Fruit fly (Drosophila melanogaster): ENCODE results near the gene CG34454.

Gene CG34454

dm6 chr3L:223019-223902 is 8.9 kb downstream of the CG34454 start, which contains the start of the genes pyx and CG33229:
TSS of gene pyx (minus strand) at chr3L:223069.
TSS of gene CG33229 (plus strand) at chr3L:223852.
- TF ChIP-seq CG31627 (GFP tag; optimal IDR thresholded peaks at IDR 0.05) (peak; percentile 92), Blimp-1 (GFP tag; optimal IDR thresholded peaks at IDR 0.05) (peak; percentile 65), CG6808 (GFP tag; optimal IDR thresholded peaks at IDR 0.05) (peak; percentile 71), esn (GFP tag; optimal IDR thresholded peaks at IDR 0.05) (peak; percentile 88), CG8119 (GFP tag; IDR thresholded peaks at IDR 0.05) (peak; percentile 74), eg (GFP tag; IDR thresholded peaks at IDR 0.05) (peak; percentile 86), acj6 (GFP tag; optimal IDR thresholded peaks at IDR 0.05) (peak; percentile 88), Hr4 (GFP tag; optimal IDR thresholded peaks at IDR 0.05) (peak; percentile 92), CG16779 (tag; optimal IDR thresholded peaks at IDR 0.05) (no peak), fkh (GFP tag; optimal IDR thresholded peaks at IDR 0.05) (no peak), CG1621 (tag; optimal IDR thresholded peaks at IDR 0.05) (peak; percentile 42), CG6163 (GFP tag; IDR thresholded peaks at IDR 0.05) (peak; percentile 81), Smox (GFP tag; optimal IDR thresholded peaks at IDR 0.05) (peak; percentile 78), dsx (GFP tag; optimal IDR thresholded peaks at IDR 0.05; ENCODE audit: poor library complexity, severe bottlenecking) (peak; percentile 67), CG11762 (GFP tag; optimal IDR thresholded peaks at IDR 0.05; ENCODE audit: insufficient read depth) (peak; percentile 40), CG6854 (GFP tag; optimal IDR thresholded peaks at IDR 0.05) (no peak), CG6276 (GFP tag; optimal IDR thresholded peaks at IDR 0.05) (peak; percentile 74), topi (GFP tag; optimal IDR thresholded peaks at IDR 0.05) (peak; percentile 85), CG3032 (tag; optimal IDR thresholded peaks at IDR 0.05) (peak; percentile 81), svp (GFP tag) (peak; percentile 93), Ets96B (tag; optimal IDR thresholded peaks at IDR 0.05) (peak; percentile 70), Ets21C (GFP tag; optimal IDR thresholded peaks at IDR 0.05) (peak; percentile 86), OdsH (GFP tag; optimal IDR thresholded peaks at IDR 0.05) (peak; percentile 87), Sox14 (GFP tag; optimal IDR thresholded peaks at IDR 0.05) (peak; percentile 79), vri (GFP tag; optimal IDR thresholded peaks at IDR 0.05) (no peak), Met (GFP tag; optimal IDR thresholded peaks at IDR 0.05) (peak; percentile 82), Lpt (GFP tag; optimal IDR thresholded peaks at IDR 0.05) (peak; percentile 65), Hr39 (GFP tag; optimal IDR thresholded peaks at IDR 0.05) (peak; percentile 89), Eip75B (GFP tag; optimal IDR thresholded peaks at IDR 0.05) (peak; percentile 79), achi (GFP tag; optimal IDR thresholded peaks at IDR 0.05) (peak; percentile 78), CG6792 (GFP tag; optimal IDR thresholded peaks at IDR 0.05) (peak; percentile 74), CG10631 (GFP tag; optimal IDR thresholded peaks at IDR 0.05) (peak; percentile 86), CG11294 (GFP tag; IDR thresholded peaks at IDR 0.05) (peak; percentile 65; the same call in 1 of the 2 replicates), Eip78C (GFP tag) (peak; percentile 91), fd59A (GFP tag; optimal IDR thresholded peaks at IDR 0.05) (peak; percentile 64), CG3919 (GFP tag; optimal IDR thresholded peaks at IDR 0.05) (peak; percentile 78), Sox15 (GFP tag; optimal IDR thresholded peaks at IDR 0.05) (peak; percentile 83), CG9139 (GFP tag; optimal IDR thresholded peaks at IDR 0.05) (no peak), CG7368 (GFP tag; optimal IDR thresholded peaks at IDR 0.05) (no peak), lz (GFP tag; optimal IDR thresholded peaks at IDR 0.05) (peak; percentile 88), net (GFP tag; optimal IDR thresholded peaks at IDR 0.05) (peak; percentile 77), dac (GFP tag; optimal IDR thresholded peaks at IDR 0.05) (peak; percentile 80), Sox102F (GFP tag; optimal IDR thresholded peaks at IDR 0.05) (peak; percentile 74), salr (GFP tag; optimal IDR thresholded peaks at IDR 0.05) (peak; percentile 72), spab (GFP tag; optimal IDR thresholded peaks at IDR 0.05) (peak; percentile 56), CG32006 (GFP tag; optimal IDR thresholded peaks at IDR 0.05) (peak; percentile 94), Eip93F (GFP tag; optimal IDR thresholded peaks at IDR 0.05) (peak; percentile 79), CG15336 (GFP tag; IDR thresholded peaks at IDR 0.05) (peak; percentile 62), CG8632 (GFP tag; optimal IDR thresholded peaks at IDR 0.05) (peak; percentile 67), Gug (GFP tag; IDR thresholded peaks at IDR 0.05) (peak; percentile 66)

Measured in whole organism, prepupa.